Fruit fly (Drosophila melanogaster) whole organism, adult: ENCODE results near the gene CG17283.

ENCODE experiments used
- CG11617 ChIP-seq: fragments of 200-800 bp; sonication (Bioruptor generic); optimal IDR thresholded peaks from 2 replicates; lab custom pipeline; 2017; ENCODE audit warnings: mild to moderate bottlenecking, missing biosample characterization, missing genetic modification reagents, missing genetic modification characterization
- CG12768 ChIP-seq: fragments of 200-800 bp; sonication (Bioruptor generic); optimal IDR thresholded peaks from 2 replicates; lab custom pipeline; 2017; ENCODE audit warnings: missing biosample characterization, missing genetic modification characterization, mild to moderate bottlenecking, moderate library complexity, missing genetic modification reagents
- CG14711 ChIP-seq: fragments of 200-800 bp; sonication (Bioruptor generic); optimal IDR thresholded peaks from 2 replicates; lab custom pipeline; 2018; ENCODE audit warnings: missing biosample characterization, mild to moderate bottlenecking, missing genetic modification characterization, moderate library complexity
- CG1620 ChIP-seq: fragments of 200-800 bp; sonication (Bioruptor generic); optimal IDR thresholded peaks from 2 replicates; lab custom pipeline; 2016; ENCODE audit warnings: missing biosample characterization, missing genetic modification characterization
- CG33017 ChIP-seq: fragments of 200-800 bp; sonication (Bioruptor generic); optimal IDR thresholded peaks from 2 replicates; lab custom pipeline; 2018; ENCODE audit warnings: missing biosample characterization, mild to moderate bottlenecking, missing genetic modification characterization, moderate library complexity
- CG5204 ChIP-seq: fragments of 200-800 bp; sonication (Bioruptor generic); optimal IDR thresholded peaks from 2 replicates; lab custom pipeline; 2016; ENCODE audit warnings: missing biosample characterization, missing genetic modification characterization
- CG7045 ChIP-seq: fragments of 200-800 bp; sonication (Bioruptor generic); optimal IDR thresholded peaks from 2 replicates; lab custom pipeline; 2017; ENCODE audit warnings: missing biosample characterization, mild to moderate bottlenecking, missing genetic modification characterization
- CG7101 ChIP-seq: fragments of 200-800 bp; sonication (Bioruptor generic); optimal IDR thresholded peaks from 2 replicates; lab custom pipeline; 2018; ENCODE audit warnings: missing biosample characterization, mild to moderate bottlenecking, missing genetic modification characterization, moderate library complexity
- Clk ChIP-seq: fragments of 200-800 bp; sonication (Bioruptor generic); optimal IDR thresholded peaks from 2 replicates; lab custom pipeline; 2017; ENCODE audit warnings: missing biosample characterization, missing genetic modification characterization
- Crg-1 ChIP-seq: fragments of 200-800 bp; sonication (Bioruptor generic); optimal IDR thresholded peaks from 2 replicates; lab custom pipeline; 2016; ENCODE audit warnings: missing biosample characterization, missing genetic modification characterization
- Hr96 ChIP-seq: fragments of 200-800 bp; sonication (Bioruptor generic); optimal IDR thresholded peaks from 2 replicates; lab custom pipeline; 2016; ENCODE audit warnings: missing biosample characterization, missing genetic modification characterization
- Mnt ChIP-seq: fragments of 200-800 bp; sonication (Bioruptor generic); optimal IDR thresholded peaks from 2 replicates; lab custom pipeline; 2016; ENCODE audit warnings: missing biosample characterization, mild to moderate bottlenecking, missing genetic modification characterization
- bab1 ChIP-seq: fragments of 200-800 bp; sonication (Bioruptor generic); optimal IDR thresholded peaks from 3 replicates; lab custom pipeline; 2019; ENCODE audit warnings: missing biosample characterization, mild to moderate bottlenecking, missing genetic modification characterization, moderate library complexity
- cic ChIP-seq: fragments of 200-800 bp; sonication (Bioruptor generic); optimal IDR thresholded peaks from 2 replicates; lab custom pipeline; 2017; ENCODE audit warnings: missing biosample characterization, mild to moderate bottlenecking, missing genetic modification characterization, moderate library complexity
- cnc ChIP-seq, 2 experiments: fragments of >200 bp; optimal IDR thresholded peaks; 2 replicates each; lab custom pipeline; 2017
- kay ChIP-seq: fragments of 200-800 bp; sonication (Bioruptor generic); peaks from one replicate; lab custom pipeline; 2016; ENCODE audit warnings: missing biosample characterization, missing genetic modification characterization, borderline replicate concordance
- ovo ChIP-seq: fragments of 200-800 bp; sonication (Bioruptor generic); optimal IDR thresholded peaks from 2 replicates; lab custom pipeline; 2016; ENCODE audit warnings: missing biosample characterization, missing genetic modification characterization
- pad ChIP-seq: fragments of 200-800 bp; sonication (Bioruptor generic); optimal IDR thresholded peaks from 3 replicates; lab custom pipeline; 2017; ENCODE audit warnings: missing biosample characterization, missing genetic modification characterization, mild to moderate bottlenecking, moderate library complexity, missing genetic modification reagents
- tj ChIP-seq: fragments of 200-800 bp; sonication (Bioruptor generic); optimal IDR thresholded peaks from 3 replicates; lab custom pipeline; 2017; ENCODE audit warnings: missing biosample characterization, mild to moderate bottlenecking, missing genetic modification characterization, moderate library complexity
- toe ChIP-seq: fragments of 200-800 bp; sonication (Bioruptor generic); optimal IDR thresholded peaks from 2 replicates; lab custom pipeline; 2016; ENCODE audit warnings: missing biosample characterization, missing genetic modification characterization

Gene CG17283

dm6 chr3R:17422102-17422501 is 14.4 kb downstream of the CG17283 start, which contains the start of gene CG14332:
Gene CG14332, minus strand, starts transcription at chr3R:17422202.
- no peak for TF ChIP-seq CG1620 (GFP tag; lab: Kevin White, UChicago)
- TF ChIP-seq CG7045 (GFP tag; lab: Kevin White, UChicago) = no peak
- no peak for TF ChIP-seq CG11617 (GFP tag; lab: Kevin White, UChicago)
- no peak for TF ChIP-seq CG12768 (GFP tag; lab: Kevin White, UChicago)
- TF ChIP-seq kay (GFP tag; lab: Kevin White, UChicago) = no peak
- no peak for TF ChIP-seq pad (GFP tag; lab: Kevin White, UChicago)
- no peak for TF ChIP-seq CG5204 (GFP tag; lab: Kevin White, UChicago)
- no peak for TF ChIP-seq toe
- TF ChIP-seq bab1 (GFP tag; lab: Kevin White, UChicago) = no peak
- TF ChIP-seq cic (GFP tag; lab: Kevin White, UChicago) = no peak
- TF ChIP-seq Clk (GFP tag; lab: Kevin White, UChicago) = no peak
- no peak for TF ChIP-seq Crg-1 (GFP tag; lab: Kevin White, UChicago)
- TF ChIP-seq tj (GFP tag; lab: Kevin White, UChicago) = no peak
- TF ChIP-seq cnc (optimal IDR thresholded peaks at IDR 0.05; lab: Kevin White, UChicago) = no peak
- TF ChIP-seq CG14711 (tag; lab: Kevin White, UChicago) = no peak
- no peak for TF ChIP-seq ovo (GFP tag; lab: Kevin White, UChicago)
- no peak for TF ChIP-seq Mnt (GFP tag; lab: Kevin White, UChicago)
- no peak for TF ChIP-seq CG7101
- no peak for TF ChIP-seq Hr96
- no peak for TF ChIP-seq CG33017 (tag; lab: Kevin White, UChicago)

DNA sequence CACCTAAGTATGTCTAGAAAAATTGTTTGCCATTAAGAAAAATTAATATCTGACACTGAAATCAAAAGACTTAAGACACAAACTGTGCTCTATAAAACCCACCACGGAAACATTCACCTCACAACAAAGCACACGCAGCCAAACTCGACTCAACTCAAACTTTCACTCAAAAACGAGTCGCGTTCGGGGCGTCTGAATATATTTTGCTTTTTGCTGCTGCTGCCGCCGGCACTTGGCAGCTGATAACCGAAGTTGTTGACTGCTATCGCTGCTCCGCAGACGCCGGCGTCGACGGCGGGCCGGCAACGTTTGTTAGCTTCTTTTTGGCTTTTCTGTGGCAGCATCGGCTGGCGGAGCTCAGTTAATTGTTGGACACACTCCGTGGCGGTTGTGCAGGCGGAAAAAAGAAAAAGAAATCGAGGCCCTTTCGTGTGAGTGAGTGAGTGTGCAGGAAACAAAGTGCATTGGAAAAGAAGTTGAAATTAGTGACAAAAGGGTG is 17.8 kb downstream of the CG17283 start, which contains the start of gene cysu:
TSS of gene cysu (plus strand) at position 352 of the 499 bp plus-strand sequence.
- TF ChIP-seq CG12768 (GFP tag; lab: Kevin White, UChicago) = no peak
- no peak for TF ChIP-seq Hr96
- no peak for TF ChIP-seq Mnt (GFP tag; lab: Kevin White, UChicago)
- no peak for TF ChIP-seq CG33017 (tag; lab: Kevin White, UChicago)
- TF ChIP-seq toe = no peak
- no peak for TF ChIP-seq CG11617 (GFP tag; lab: Kevin White, UChicago)
- TF ChIP-seq Crg-1 (GFP tag; lab: Kevin White, UChicago) = no peak
- no peak for TF ChIP-seq Clk (GFP tag; lab: Kevin White, UChicago)
- no peak for TF ChIP-seq cnc (optimal IDR thresholded peaks at IDR 0.05; lab: Kevin White, UChicago)

DNA sequence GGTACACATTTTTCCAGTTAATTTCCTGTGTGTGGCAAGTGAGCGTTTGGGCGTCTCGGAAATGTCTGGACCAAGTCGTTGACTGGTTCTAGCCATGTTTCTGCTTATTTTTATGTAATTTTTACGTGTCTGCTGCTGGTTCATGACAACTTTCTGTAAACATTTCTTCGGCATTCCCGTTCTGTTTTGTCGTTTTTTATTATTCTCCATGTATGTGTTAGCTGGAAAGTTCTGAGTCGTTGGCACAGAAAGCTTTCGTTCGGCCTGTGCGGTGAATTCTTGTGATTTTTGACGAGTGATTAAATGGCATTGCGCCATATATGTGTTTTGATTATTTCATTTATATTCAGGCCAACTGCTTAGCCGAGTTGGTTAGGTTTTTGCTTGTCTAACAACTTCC is 18.6 kb downstream of the CG17283 start:
- no peak for TF ChIP-seq pad (GFP tag; lab: Kevin White, UChicago)
- no peak for TF ChIP-seq CG12768 (GFP tag; lab: Kevin White, UChicago)
- no peak for TF ChIP-seq cic (GFP tag; lab: Kevin White, UChicago)
- TF ChIP-seq Clk (GFP tag; lab: Kevin White, UChicago) = no peak

dm6 chr3R:17430481-17430880 is 22.8 kb downstream of the CG17283 start:
- no peak for TF ChIP-seq tj (GFP tag; lab: Kevin White, UChicago)
- TF ChIP-seq cic (GFP tag; lab: Kevin White, UChicago) = no peak

dm6 chr3R:17433117-17433516 is 25.4 kb downstream of the CG17283 start:
- no peak for TF ChIP-seq cnc (optimal IDR thresholded peaks at IDR 0.05; lab: Kevin White, UChicago)
- TF ChIP-seq CG5204 (GFP tag; lab: Kevin White, UChicago) = no peak
- no peak for TF ChIP-seq CG33017 (tag; lab: Kevin White, UChicago)
- no peak for TF ChIP-seq bab1 (GFP tag; lab: Kevin White, UChicago)
- TF ChIP-seq cic (GFP tag; lab: Kevin White, UChicago) = no peak
- TF ChIP-seq CG14711 (tag; lab: Kevin White, UChicago) = no peak
- no peak for TF ChIP-seq Clk (GFP tag; lab: Kevin White, UChicago)
- no peak for TF ChIP-seq CG7045 (GFP tag; lab: Kevin White, UChicago)
- TF ChIP-seq ovo (GFP tag; lab: Kevin White, UChicago) = no peak
- no peak for TF ChIP-seq toe
- TF ChIP-seq tj (GFP tag; lab: Kevin White, UChicago) = no peak
- TF ChIP-seq CG7101 = no peak

- peak; percentile 36 for TF ChIP-seq kay (GFP tag; lab: Kevin White, UChicago)
- TF ChIP-seq CG7045 (GFP tag; lab: Kevin White, UChicago) = no peak
These were observed 26.7 kb downstream of the CG17283 start, which contains the start of gene CG44090 for dm6 chr3R:17434330-17434729. Gene CG44090, minus strand, starts transcription at chr3R:17434430.

- TF ChIP-seq Crg-1 (GFP tag; lab: Kevin White, UChicago) (no peak), tj (GFP tag; lab: Kevin White, UChicago) (no peak), cnc (optimal IDR thresholded peaks at IDR 0.05; lab: Kevin White, UChicago) (no peak), Hr96 (no peak), CG11617 (GFP tag; lab: Kevin White, UChicago) (no peak), toe (no peak), CG7045 (GFP tag; lab: Kevin White, UChicago) (no peak)
These were observed 33.0 kb downstream of the CG17283 start, which contains the start of gene CG14331 for dm6 chr3R:17440628-17441027. Gene CG14331, minus strand, starts transcription at chr3R:17440728.
